Fruit fly (Drosophila melanogaster) whole organism, embryonic: ENCODE data around the gene CG15814.

Experiments
- CG12071 ChIP-seq: fragments of 200-800 bp; sonication (Bioruptor generic); optimal IDR thresholded peaks from 3 replicates; lab custom pipeline; 2018; ENCODE audit warnings: missing biosample characterization, mild to moderate bottlenecking, missing genetic modification characterization
- CG2116 ChIP-seq: fragments of 200-800 bp; sonication (Bioruptor generic); optimal IDR thresholded peaks from 3 replicates; lab custom pipeline; 2018; ENCODE audit warnings: missing biosample characterization, mild to moderate bottlenecking, missing genetic modification characterization
- Dll ChIP-seq: fragments of 200-800 bp; sonication (Bioruptor generic); IDR thresholded peaks from 4 replicates; pipeline ENCODE4 v1.3.6; 2022; ENCODE audit warnings: missing biosample characterization, missing genetic modification characterization; ENCODE audit not compliant: partially characterized antibody
- MBD-R2 ChIP-seq: fragments of 200-800 bp; sonication (Bioruptor generic); IDR thresholded peaks from 2 replicates; pipeline ENCODE4 v1.3.6; 2022; ENCODE audit warnings: missing biosample characterization, missing genetic modification characterization
- Neu2 ChIP-seq: fragments of 200-800 bp; sonication (Bioruptor generic); optimal IDR thresholded peaks from 3 replicates; lab custom pipeline; 2016; ENCODE audit warnings: missing biosample characterization, missing genetic modification characterization, borderline replicate concordance
- Nf-YB ChIP-seq: fragments of 200-800 bp; sonication (Bioruptor generic); optimal IDR thresholded peaks from 3 replicates; lab custom pipeline; 2019; ENCODE audit warnings: missing biosample characterization, mild to moderate bottlenecking, missing genetic modification characterization, moderate library complexity
- fd64A ChIP-seq: fragments of 200-800 bp; sonication (Bioruptor generic); optimal IDR thresholded peaks from 3 replicates; lab custom pipeline; 2018; ENCODE audit warnings: missing biosample characterization, mild to moderate bottlenecking, missing genetic modification characterization
- jumu ChIP-seq: fragments of 200-800 bp; sonication (Bioruptor generic); optimal IDR thresholded peaks from 3 replicates; lab custom pipeline; 2016; ENCODE audit warnings: missing biosample characterization, missing genetic modification characterization
- kay ChIP-seq: fragments of 200-800 bp; sonication (Bioruptor generic); optimal IDR thresholded peaks from 2 replicates; lab custom pipeline; 2016; ENCODE audit warnings: missing biosample characterization, missing genetic modification characterization
- onecut ChIP-seq: fragments of 200-800 bp; sonication (Bioruptor generic); IDR thresholded peaks from 2 replicates; pipeline ENCODE4 v1.3.6; 2022; ENCODE audit warnings: missing biosample characterization, missing genetic modification characterization
- sc ChIP-seq, 3 experiments: fragments of >200 bp in 2 of 3; fragments of 200-800 bp in 1 of 3; sonication (Bioruptor generic) in 1 of 3; optimal IDR thresholded peaks; 2 replicates in 2 of 3; 3 replicates in 1 of 3; lab custom pipeline; 2017; ENCODE audit warnings: mild to moderate bottlenecking in 1 of 3, missing biosample characterization in 1 of 3, missing genetic modification characterization in 1 of 3, missing genetic modification reagents in 1 of 3

dm6 chrX:17836420-17836932, 13.7 kb downstream of the CG15814 start:
- TF ChIP-seq kay (GFP tag; lab: Kevin White, UChicago) (no peak), CG12071 (GFP tag; lab: Kevin White, UChicago) (no peak), Dll (no peak), CG2116 (GFP tag; lab: Kevin White, UChicago) (no peak), Neu2 (GFP tag; lab: Kevin White, UChicago) (no peak), fd64A (GFP tag; lab: Kevin White, UChicago) (no peak), onecut (GFP tag; lab: Robert Waterston, UW) (no peak), sc (optimal IDR thresholded peaks at IDR 0.05; lab: Kevin White, UChicago) (no peak), sc (GFP tag; optimal IDR thresholded peaks at IDR 0.05; lab: Kevin White, UChicago) (no peak), jumu (no peak), MBD-R2 (no peak), Nf-YB (GFP tag; lab: Kevin White, UChicago) (no peak)
